Fruit fly (Drosophila melanogaster) whole organism, embryonic: Measurements from ENCODE around the gene obst-B.

Experiments
- CG10543 ChIP-seq: fragments of 200-800 bp; sonication (Bioruptor generic); optimal IDR thresholded peaks from 3 replicates; lab custom pipeline; 2017; ENCODE audit warnings: missing biosample characterization, mild to moderate bottlenecking, missing genetic modification characterization, moderate library complexity
- CG12071 ChIP-seq: fragments of 200-800 bp; sonication (Bioruptor generic); optimal IDR thresholded peaks from 3 replicates; lab custom pipeline; 2018; ENCODE audit warnings: missing biosample characterization, mild to moderate bottlenecking, missing genetic modification characterization
- CG1233 ChIP-seq: fragments of 200-800 bp; sonication (Bioruptor generic); optimal IDR thresholded peaks from 4 replicates; lab custom pipeline; 2018; ENCODE audit warnings: missing biosample characterization, mild to moderate bottlenecking, missing genetic modification characterization
- CG12942 ChIP-seq: fragments of 200-800 bp; sonication (Bioruptor generic); optimal IDR thresholded peaks from 3 replicates; lab custom pipeline; 2016; ENCODE audit warnings: missing biosample characterization, missing genetic modification characterization
- CG14667 ChIP-seq: fragments of 200-800 bp; sonication (Bioruptor generic); IDR thresholded peaks from 2 replicates; pipeline ENCODE4 v1.3.6; 2022; ENCODE audit warnings: missing biosample characterization, missing genetic modification characterization
- CG15479 ChIP-seq: fragments of 200-800 bp; sonication (Bioruptor generic); optimal IDR thresholded peaks from 3 replicates; lab custom pipeline; 2019; ENCODE audit warnings: missing biosample characterization, mild to moderate bottlenecking, missing genetic modification characterization, moderate library complexity
- CG1792 ChIP-seq: fragments of 200-800 bp; sonication (Bioruptor generic); optimal IDR thresholded peaks from 2 replicates; lab custom pipeline; 2016; ENCODE audit warnings: missing biosample characterization, missing genetic modification characterization
- CG2199 ChIP-seq: fragments of 200-800 bp; sonication (Bioruptor generic); IDR thresholded peaks from 3 replicates; pipeline ENCODE4 v1.3.6; 2022; ENCODE audit warnings: missing biosample characterization, missing genetic modification characterization
- CG2889 ChIP-seq: fragments of 200-800 bp; sonication (Bioruptor generic); IDR thresholded peaks from 3 replicates; pipeline ENCODE4 v1.3.6; 2022; ENCODE audit warnings: missing biosample characterization, missing genetic modification characterization
- CG34224 ChIP-seq: fragments of 200-800 bp; sonication (Bioruptor generic); IDR thresholded peaks from 3 replicates; pipeline ENCODE4 v1.3.6; 2022; ENCODE audit warnings: missing biosample characterization, missing genetic modification characterization; ENCODE audit not compliant: partially characterized antibody
- CG3838 ChIP-seq: fragments of 200-800 bp; sonication (Bioruptor generic); optimal IDR thresholded peaks from 3 replicates; lab custom pipeline; 2016; ENCODE audit warnings: missing biosample characterization, missing genetic modification characterization
- CG3847 ChIP-seq: fragments of 200-800 bp; sonication (Bioruptor generic); IDR thresholded peaks from 2 replicates; pipeline ENCODE4 v1.3.6; 2022; ENCODE audit warnings: missing biosample characterization, missing genetic modification characterization
- CG4404 ChIP-seq: fragments of 200-800 bp; sonication (Bioruptor generic); IDR thresholded peaks from 2 replicates; pipeline ENCODE4 v1.3.6; 2022; ENCODE audit warnings: missing biosample characterization, missing genetic modification characterization
- CG5953 ChIP-seq: fragments of 200-800 bp; sonication (Bioruptor generic); IDR thresholded peaks from 2 replicates; pipeline ENCODE4 v1.3.6; 2022; ENCODE audit warnings: missing biosample characterization, missing genetic modification characterization
- CG6689 ChIP-seq: fragments of 200-800 bp; sonication (Bioruptor generic); IDR thresholded peaks from 2 replicates; pipeline ENCODE4 v1.3.6; 2022; ENCODE audit warnings: missing biosample characterization, missing genetic modification characterization
- CG8478 ChIP-seq: fragments of >200 bp; optimal IDR thresholded peaks from 2 replicates; lab custom pipeline; 2018
- CG8944 ChIP-seq: fragments of 200-800 bp; sonication (Bioruptor generic); optimal IDR thresholded peaks from 3 replicates; lab custom pipeline; 2016; ENCODE audit warnings: missing biosample characterization, missing genetic modification characterization
- Doc3 ChIP-seq: fragments of 200-800 bp; sonication (Bioruptor generic); IDR thresholded peaks from 3 replicates; pipeline ENCODE4 v1.3.6; 2022; ENCODE audit warnings: missing biosample characterization, missing genetic modification characterization; ENCODE audit not compliant: partially characterized antibody
- GATAe ChIP-seq: fragments of 200-800 bp; sonication (Bioruptor generic); conservative IDR thresholded peaks from 2 replicates; pipeline ENCODE4 v1.3.6; 2022; ENCODE audit warnings: missing biosample characterization, missing genetic modification characterization
- HLHmδ ChIP-seq: fragments of 200-800 bp; sonication (Bioruptor generic); optimal IDR thresholded peaks from 2 replicates; lab custom pipeline; 2018; ENCODE audit warnings: missing biosample characterization, mild to moderate bottlenecking, missing genetic modification characterization, moderate library complexity
- Hr51 ChIP-seq, 2 experiments: fragments of 200-800 bp; sonication (Bioruptor generic); optimal IDR thresholded peaks; 2 replicates in 1 of 2; 3 replicates in 1 of 2; lab custom pipeline; 2016 to 2018; ENCODE audit warnings: missing biosample characterization in 2 of 2, missing genetic modification characterization in 2 of 2, mild to moderate bottlenecking in 1 of 2, moderate library complexity in 1 of 2
- Mes4 ChIP-seq: fragments of 200-800 bp; sonication (Bioruptor generic); optimal IDR thresholded peaks from 2 replicates; lab custom pipeline; 2016; ENCODE audit warnings: missing biosample characterization, missing genetic modification characterization
- Mrtf ChIP-seq: fragments of 200-800 bp; sonication (Bioruptor generic); IDR thresholded peaks from 3 replicates; pipeline ENCODE4 v1.3.6; 2022; ENCODE audit warnings: missing biosample characterization, missing genetic modification characterization
- Rfx ChIP-seq: fragments of 200-800 bp; sonication (Bioruptor generic); IDR thresholded peaks from 2 replicates; pipeline ENCODE4 v1.3.6; 2022; ENCODE audit warnings: missing biosample characterization, missing genetic modification characterization
- Taf1 ChIP-seq: fragments of 200-800 bp; sonication (Bioruptor generic); IDR thresholded peaks from 2 replicates; pipeline ENCODE4 v1.3.6; 2022; ENCODE audit warnings: missing biosample characterization, missing genetic modification characterization
- aop ChIP-seq: fragments of 200-800 bp; sonication (Bioruptor generic); IDR thresholded peaks from 2 replicates; pipeline ENCODE4 v1.3.6; 2022; ENCODE audit warnings: missing biosample characterization, missing genetic modification characterization
- bowl ChIP-seq: fragments of 200-800 bp; sonication (Bioruptor generic); IDR thresholded peaks from 2 replicates; pipeline ENCODE4 v1.3.6; 2022; ENCODE audit warnings: missing biosample characterization, missing genetic modification characterization
- dmrt11E ChIP-seq: fragments of 200-800 bp; sonication (Bioruptor generic); optimal IDR thresholded peaks from 3 replicates; lab custom pipeline; 2018; ENCODE audit warnings: missing biosample characterization, mild to moderate bottlenecking, missing genetic modification characterization, moderate library complexity
- dysf ChIP-seq: fragments of 200-800 bp; sonication (Bioruptor generic); IDR thresholded peaks from 3 replicates; pipeline ENCODE4 v1.3.6; 2022; ENCODE audit warnings: missing biosample characterization, missing genetic modification characterization
- esg ChIP-seq: fragments of 200-800 bp; sonication (Bioruptor generic); conservative IDR thresholded peaks from 2 replicates; pipeline ENCODE4 v1.3.6; 2022; ENCODE audit warnings: missing biosample characterization, missing genetic modification characterization
- ftz-f1 ChIP-seq: fragments of 200-800 bp; sonication (Bioruptor generic); optimal IDR thresholded peaks from 2 replicates; lab custom pipeline; 2016; ENCODE audit warnings: missing biosample characterization, missing genetic modification characterization
- fu2 ChIP-seq: fragments of 200-800 bp; sonication (Bioruptor generic); optimal IDR thresholded peaks from 2 replicates; lab custom pipeline; 2016; ENCODE audit warnings: missing biosample characterization, missing genetic modification characterization
- hbn ChIP-seq: fragments of 200-800 bp; sonication (Bioruptor generic); IDR thresholded peaks from 2 replicates; pipeline ENCODE4 v1.3.6; 2022; ENCODE audit warnings: missing biosample characterization, missing genetic modification characterization; ENCODE audit not compliant: partially characterized antibody
- insv ChIP-seq, 2 experiments: fragments of 200-800 bp; sonication (Bioruptor generic); optimal IDR thresholded peaks; 3 replicates each; lab custom pipeline; 2016 to 2018; ENCODE audit warnings: missing biosample characterization in 2 of 2, missing genetic modification characterization in 2 of 2
- jumu ChIP-seq: fragments of 200-800 bp; sonication (Bioruptor generic); optimal IDR thresholded peaks from 3 replicates; lab custom pipeline; 2016; ENCODE audit warnings: missing biosample characterization, missing genetic modification characterization
- knrl ChIP-seq: fragments of 200-800 bp; sonication (Bioruptor generic); IDR thresholded peaks from 3 replicates; pipeline ENCODE4 v1.3.6; 2022; ENCODE audit warnings: missing biosample characterization, missing genetic modification characterization; ENCODE audit not compliant: partially characterized antibody
- lab ChIP-seq: fragments of 200-800 bp; sonication (Bioruptor generic); optimal IDR thresholded peaks from 3 replicates; lab custom pipeline; 2017; ENCODE audit warnings: missing biosample characterization, missing genetic modification characterization, mild to moderate bottlenecking, moderate library complexity, missing genetic modification reagents
- nerfin-1 ChIP-seq: fragments of 200-800 bp; sonication (Bioruptor generic); optimal IDR thresholded peaks from 3 replicates; lab custom pipeline; 2019; ENCODE audit warnings: missing biosample characterization, mild to moderate bottlenecking, missing genetic modification characterization, moderate library complexity
- onecut ChIP-seq: fragments of 200-800 bp; sonication (Bioruptor generic); IDR thresholded peaks from 2 replicates; pipeline ENCODE4 v1.3.6; 2022; ENCODE audit warnings: missing biosample characterization, missing genetic modification characterization
- p53 ChIP-seq: fragments of 200-800 bp; sonication (Bioruptor generic); optimal IDR thresholded peaks from 2 replicates; lab custom pipeline; 2016; ENCODE audit warnings: missing biosample characterization, missing genetic modification characterization
- pfk ChIP-seq: fragments of 200-800 bp; sonication (Bioruptor generic); optimal IDR thresholded peaks from 2 replicates; lab custom pipeline; 2018; ENCODE audit warnings: missing biosample characterization, mild to moderate bottlenecking, missing genetic modification characterization, moderate library complexity
- prd ChIP-seq, 3 experiments: fragments of >200 bp in 2 of 3; fragments of 200-800 bp in 1 of 3; sonication (Bioruptor generic) in 1 of 3; optimal IDR thresholded peaks in 2 of 3; IDR thresholded peaks in 1 of 3; 2 replicates in 2 of 3; 3 replicates in 1 of 3; pipeline versions ENCODE4 v1.3.6 to Lab custom; 2017 to 2022; ENCODE audit warnings: missing biosample characterization in 1 of 3, missing genetic modification characterization in 1 of 3
- rib ChIP-seq: fragments of 200-800 bp; sonication (Bioruptor generic); IDR thresholded peaks from 2 replicates; pipeline ENCODE4 v1.3.6; 2022; ENCODE audit warnings: missing biosample characterization, missing genetic modification characterization
- sens-2 ChIP-seq: fragments of 200-800 bp; sonication (Bioruptor generic); IDR thresholded peaks from 2 replicates; pipeline ENCODE4 v1.3.6; 2022; ENCODE audit warnings: missing biosample characterization, missing genetic modification characterization
- sr ChIP-seq: fragments of 200-800 bp; sonication (Bioruptor generic); IDR thresholded peaks from 3 replicates; pipeline ENCODE4 v1.3.6; 2022; ENCODE audit warnings: missing biosample characterization, missing genetic modification characterization
- ssp ChIP-seq: fragments of 200-800 bp; sonication (Bioruptor generic); IDR thresholded peaks from 2 replicates; pipeline ENCODE4 v1.3.6; 2022; ENCODE audit warnings: missing biosample characterization, missing genetic modification characterization
- tll ChIP-seq, 2 experiments: fragments of 200-800 bp in 1 of 2; fragments of >200 bp in 1 of 2; sonication (Bioruptor generic) in 1 of 2; optimal IDR thresholded peaks; 2 replicates each; lab custom pipeline; 2017 to 2019; ENCODE audit warnings: missing biosample characterization in 2 of 2, missing genetic modification characterization in 2 of 2, mild to moderate bottlenecking in 1 of 2, moderate library complexity in 1 of 2
- zen2 ChIP-seq: fragments of 200-800 bp; sonication (Bioruptor generic); IDR thresholded peaks from 3 replicates; pipeline ENCODE4 v1.3.6; 2022; ENCODE audit warnings: missing biosample characterization, missing genetic modification characterization; ENCODE audit not compliant: partially characterized antibody

The obst-B gene

DNA sequence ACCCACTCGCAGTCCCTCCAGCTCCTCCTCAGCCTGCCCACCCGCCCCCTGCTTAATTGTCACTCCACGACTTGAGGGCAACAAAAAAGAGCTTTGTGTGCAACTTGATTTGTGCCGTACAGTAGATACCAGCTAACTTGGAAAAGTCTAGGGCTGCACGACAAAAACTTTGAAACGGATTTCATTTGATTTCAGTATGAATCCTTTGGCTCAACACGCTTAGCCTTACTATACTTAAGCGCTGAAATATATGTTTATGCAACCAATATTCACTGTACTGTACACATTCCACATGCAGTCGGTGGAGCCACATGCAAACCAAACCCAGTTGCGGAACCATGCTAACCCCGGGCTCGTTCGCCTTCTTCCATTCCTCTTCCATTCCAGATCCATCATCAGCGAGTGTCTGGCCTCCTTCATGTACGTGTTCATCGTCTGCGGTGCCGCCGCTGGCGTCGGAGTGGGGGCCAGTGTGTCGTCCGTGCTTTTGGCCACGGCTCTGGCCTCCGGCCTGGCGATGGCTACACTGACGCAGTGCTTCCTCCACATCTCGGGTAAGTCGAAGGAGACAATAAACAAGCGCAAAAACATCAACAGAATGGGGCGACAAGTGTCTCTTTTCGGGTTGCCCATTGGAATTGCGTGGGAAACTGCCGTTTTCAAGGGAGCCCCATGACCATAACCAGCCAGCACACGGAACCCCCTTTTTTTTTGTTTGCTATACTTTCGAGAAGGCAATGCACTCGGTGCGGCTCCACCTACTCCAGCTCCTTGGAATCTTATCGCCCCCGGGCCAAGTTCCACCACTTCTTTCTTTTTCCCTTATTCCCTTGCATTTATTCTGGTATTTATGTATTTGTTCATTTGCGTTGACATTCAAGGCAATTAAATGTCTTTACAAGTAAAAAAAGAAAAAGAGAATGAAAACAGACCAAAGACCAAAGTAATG, 45.8 kb upstream of the obst-B start (continued):
- TF ChIP-seq CG5953 (GFP tag; lab: Robert Waterston, UW), result peak; percentile 54; the same call in 1 of the 2 replicates
- peak; percentile 32; the same call in 1 of the 2 replicates for TF ChIP-seq CG3847 (GFP tag; lab: Robert Waterston, UW)
- TF ChIP-seq onecut (GFP tag; lab: Robert Waterston, UW), result peak; percentile 68
- TF ChIP-seq Mrtf (GFP tag; lab: Robert Waterston, UW), result peak; percentile 37; the same call in 1 of the 3 replicates
- TF ChIP-seq CG12942 (GFP tag; lab: Kevin White, UChicago), result peak; percentile 1
- peak; percentile 32 for TF ChIP-seq dmrt11E (tag; lab: Kevin White, UChicago)
- no peak for TF ChIP-seq HLHmδ (GFP tag; lab: Kevin White, UChicago)
- TF ChIP-seq rib (GFP tag; lab: Robert Waterston, UW), result no peak
- TF ChIP-seq CG10543 (GFP tag; lab: Kevin White, UChicago), result no peak
- no peak for TF ChIP-seq tll (GFP tag; optimal IDR thresholded peaks at IDR 0.05; lab: Kevin White, UChicago)
- no peak for TF ChIP-seq hbn (GFP tag; lab: Robert Waterston, UW)
- no peak for TF ChIP-seq CG8478 (lab: Kevin White, UChicago)
- peak; percentile 41 for TF ChIP-seq lab
- peak; percentile 65 for TF ChIP-seq CG14667 (GFP tag; lab: Robert Waterston, UW)
- no peak for TF ChIP-seq ftz-f1
- no peak for TF ChIP-seq insv (GFP tag; optimal IDR thresholded peaks at IDR 0.05; lab: Kevin White, UChicago)
- no peak for TF ChIP-seq prd (optimal IDR thresholded peaks at IDR 0.05; lab: Kevin White, UChicago)
- peak; percentile 72; the same call in 2 of the 3 replicates for TF ChIP-seq prd (GFP tag; IDR thresholded peaks at IDR 0.05; lab: Robert Waterston, UW)
- no peak for TF ChIP-seq zen2
- TF ChIP-seq CG3838 (GFP tag; lab: Kevin White, UChicago), result no peak
- TF ChIP-seq CG2199 (GFP tag; lab: Robert Waterston, UW), result 0 out of 3 replicates have a peak, but pooled peaks have one; percentile 27
- TF ChIP-seq CG1233 (GFP tag; lab: Kevin White, UChicago), result peak; percentile 6
- peak; percentile 45; the same call in 1 of the 2 replicates for TF ChIP-seq Rfx
- TF ChIP-seq CG6689 (GFP tag; lab: Robert Waterston, UW), result peak; percentile 67
- no peak for TF ChIP-seq bowl (GFP tag; lab: Robert Waterston, UW)
- peak; percentile 41 for TF ChIP-seq CG12071 (GFP tag; lab: Kevin White, UChicago)
- no peak for TF ChIP-seq CG1792 (GFP tag; lab: Kevin White, UChicago)
- TF ChIP-seq CG8944 (GFP tag; lab: Kevin White, UChicago), result no peak
- TF ChIP-seq CG4404 (GFP tag; lab: Robert Waterston, UW), result peak; percentile 36; the same call in 1 of the 2 replicates
- TF ChIP-seq Taf1 (GFP tag; lab: Robert Waterston, UW), result no peak
- no peak for TF ChIP-seq jumu (GFP tag; lab: Kevin White, UChicago)
- TF ChIP-seq Hr51 (GFP tag; optimal IDR thresholded peaks at IDR 0.05; lab: Kevin White, UChicago), result no peak
- TF ChIP-seq dysf (GFP tag; lab: Robert Waterston, UW), result peak; percentile 55; the same call in 2 of the 3 replicates
- no peak for TF ChIP-seq fu2
- TF ChIP-seq pfk (GFP tag; lab: Kevin White, UChicago), result no peak
- peak; percentile 52 for TF ChIP-seq ssp (GFP tag; lab: Robert Waterston, UW)
- no peak for TF ChIP-seq Doc3
- no peak for TF ChIP-seq CG34224 (GFP tag; lab: Robert Waterston, UW)
- 0 out of 3 replicates have a peak, but pooled peaks have one; percentile 33 for TF ChIP-seq sr
- peak; percentile 20 for TF ChIP-seq Mes4 (GFP tag; lab: Kevin White, UChicago)
- peak; percentile 42 for TF ChIP-seq nerfin-1 (tag; lab: Kevin White, UChicago)
- TF ChIP-seq knrl (GFP tag; lab: Robert Waterston, UW), result no peak
- TF ChIP-seq CG2889 (GFP tag; lab: Robert Waterston, UW), result no peak
- TF ChIP-seq GATAe (GFP tag; lab: Robert Waterston, UW), result no peak
- no peak for TF ChIP-seq sens-2 (GFP tag; lab: Robert Waterston, UW)
- TF ChIP-seq p53 (GFP tag; lab: Kevin White, UChicago), result no peak
- TF ChIP-seq aop (GFP tag; lab: Robert Waterston, UW), result no peak
- 0 out of 2 replicates have a peak, but pooled peaks have one; percentile 12 for TF ChIP-seq esg
- TF ChIP-seq CG15479 (GFP tag; lab: Kevin White, UChicago), result no peak
